Fruit fly (Drosophila melanogaster) whole organism, wandering third instar larva: ENCODE data around the gene CG43085.

Source experiments
- Abd-B ChIP-seq: fragments of >200 bp; optimal IDR thresholded peaks from 2 replicates; lab custom pipeline; 2017; ENCODE audit warnings: missing biosample characterization, missing genetic modification characterization
- Dfd ChIP-seq: fragments of >200 bp; optimal IDR thresholded peaks from 2 replicates; lab custom pipeline; 2017; ENCODE audit warnings: missing biosample characterization, missing genetic modification characterization
- HLH106 ChIP-seq: fragments of 200-800 bp; optimal IDR thresholded peaks from 3 replicates; lab custom pipeline; 2019; ENCODE audit warnings: missing biosample characterization, mild to moderate bottlenecking, missing genetic modification characterization, moderate library complexity
- Hr83 ChIP-seq: fragments of 200-300 bp; sonication (Bioruptor generic); optimal IDR thresholded peaks from 2 replicates; lab custom pipeline; 2016; ENCODE audit warnings: missing biosample characterization, mild to moderate bottlenecking, missing genetic modification characterization, moderate library complexity; ENCODE audit not compliant: poor library complexity, severe bottlenecking
- N ChIP-seq: fragments of >200 bp; optimal IDR thresholded peaks from 2 replicates; lab custom pipeline; 2018; ENCODE audit warnings: missing biosample characterization, missing external identifiers, missing genetic modification characterization
- fru ChIP-seq: fragments of 200-800 bp; sonication (Bioruptor generic); optimal IDR thresholded peaks from 3 replicates; lab custom pipeline; 2016; ENCODE audit warnings: missing biosample characterization, mild to moderate bottlenecking, missing genetic modification characterization
- h ChIP-seq: fragments of 200-800 bp; sonication (Bioruptor generic); optimal IDR thresholded peaks from 3 replicates; lab custom pipeline; 2016; ENCODE audit warnings: missing biosample characterization, mild to moderate bottlenecking, missing genetic modification characterization
- usp ChIP-seq: fragments of >200 bp; optimal IDR thresholded peaks from 2 replicates; lab custom pipeline; 2017; ENCODE audit warnings: missing biosample characterization, missing genetic modification characterization

dm6 chr3L:17668386-17668944 lies 21.9 kb upstream of the CG43085 start:
- TF ChIP-seq Hr83 (no peak), usp (no peak), h (GFP tag; lab: Kevin White, UChicago) (no peak), Abd-B (GFP tag; lab: Kevin White, UChicago) (peak; percentile 29), HLH106 (tag; lab: Kevin White, UChicago) (no peak), N (GFP tag; lab: Kevin White, UChicago) (no peak), fru (no peak), Dfd (GFP tag; lab: Kevin White, UChicago) (no peak)
